Worm (Caenorhabditis elegans) whole organism, late embryonic: Measurements from ENCODE around the gene W02D7.4.

ENCODE experiments used
- C38D4.7 ChIP-seq: fragments of 200-800 bp; sonication (Bioruptor generic); optimal IDR thresholded peaks from 2 replicates; lab custom pipeline; 2018; ENCODE audit warnings: mild to moderate bottlenecking, missing genetic modification characterization, moderate library complexity, missing compliant biosample characterization
- F13H6.1 ChIP-seq: sonication (generic microtip); optimal IDR thresholded peaks from 2 replicates; lab custom pipeline; 2016; ENCODE audit warnings: missing genetic modification characterization, missing compliant biosample characterization
- ceh-22 ChIP-seq: sonication (generic microtip); optimal IDR thresholded peaks from 2 replicates; lab custom pipeline; 2017; ENCODE audit warnings: missing biosample characterization, missing genetic modification characterization
- che-1 ChIP-seq: sonication (generic microtip); optimal IDR thresholded peaks from 2 replicates; lab custom pipeline; 2016; ENCODE audit warnings: mild to moderate bottlenecking, missing genetic modification characterization, missing compliant biosample characterization
- dve-1 ChIP-seq: sonication (generic microtip); optimal IDR thresholded peaks from 2 replicates; lab custom pipeline; 2017; ENCODE audit warnings: antibody characterized with exemption, mild to moderate bottlenecking, missing genetic modification characterization, missing compliant biosample characterization
- eyg-1 ChIP-seq: sonication (generic microtip); optimal IDR thresholded peaks from 2 replicates; lab custom pipeline; 2016; ENCODE audit warnings: missing genotype, missing genetic modification characterization, missing compliant biosample characterization
- fkh-10 ChIP-seq: fragments of 150-350 bp; optimal IDR thresholded peaks from 2 replicates; lab custom pipeline; 2014; ENCODE audit warnings: missing biosample characterization, missing genetic modification reagents, missing genetic modification characterization
- fkh-6 ChIP-seq: sonication (generic microtip); optimal IDR thresholded peaks from 2 replicates; lab custom pipeline; 2016; ENCODE audit warnings: missing genetic modification characterization, missing compliant biosample characterization
- hlh-13 ChIP-seq: fragments of 200-800 bp; sonication (Bioruptor generic); optimal IDR thresholded peaks from 2 replicates; lab custom pipeline; 2018; ENCODE audit warnings: mild to moderate bottlenecking, missing genetic modification characterization, missing compliant biosample characterization
- nhr-11 ChIP-seq: fragments of 150-350 bp; optimal IDR thresholded peaks from 2 replicates; lab custom pipeline; 2014; ENCODE audit warnings: missing biosample characterization, missing genetic modification characterization
- pha-4 ChIP-seq: fragments of 150-350 bp; optimal IDR thresholded peaks from 2 replicates; lab custom pipeline; 2018; ENCODE audit warnings: missing biosample characterization, missing genetic modification reagents, missing genetic modification characterization
- ref-2 ChIP-seq: sonication (generic microtip); optimal IDR thresholded peaks from 2 replicates; lab custom pipeline; 2016; ENCODE audit warnings: missing genetic modification characterization, missing compliant biosample characterization
- rnt-1 ChIP-seq: sonication (generic microtip); optimal IDR thresholded peaks from 2 replicates; lab custom pipeline; 2016; ENCODE audit warnings: missing genetic modification characterization, missing compliant biosample characterization
- sox-2 ChIP-seq: fragments of 200-800 bp; sonication (Bioruptor generic); IDR thresholded peaks from 2 replicates; pipeline ENCODE4 v1.3.6; 2022; ENCODE audit warnings: missing genetic modification reagents, missing genetic modification characterization, missing compliant biosample characterization

DNA sequence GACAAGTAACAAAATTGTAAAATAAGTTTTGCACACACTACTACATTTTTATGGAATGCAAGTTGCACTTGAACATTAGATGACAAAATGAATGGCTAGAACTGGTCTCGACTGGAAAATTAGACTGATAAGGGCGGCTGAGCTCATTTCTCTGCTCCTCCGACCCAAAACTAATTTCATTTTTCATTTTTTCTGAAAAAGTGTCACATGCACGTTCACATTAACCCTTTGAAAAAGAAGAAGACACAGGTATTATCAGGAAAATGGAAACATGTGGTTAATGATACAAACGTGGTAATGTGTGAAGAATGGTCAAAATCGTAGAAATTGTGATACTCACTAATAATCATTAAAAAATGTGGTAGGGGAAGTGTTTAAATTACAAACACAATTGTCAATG is 9.6 kb upstream of the W02D7.4 start:
- TF ChIP-seq dve-1 (no peak), C38D4.7 (GFP tag; lab: Kevin White, UChicago) (no peak), ceh-22 (tag; lab: Kevin White, UChicago) (no peak), hlh-13 (GFP tag; lab: Kevin White, UChicago) (no peak), sox-2 (GFP tag; lab: Robert Waterston, UW) (no peak), eyg-1 (tag; lab: Kevin White, UChicago) (no peak), pha-4 (tag; lab: Kevin White, UChicago) (no peak), F13H6.1 (no peak), rnt-1 (tag; lab: Kevin White, UChicago) (no peak), nhr-11 (no peak), che-1 (tag; lab: Kevin White, UChicago) (no peak), ref-2 (tag; lab: Kevin White, UChicago) (no peak), fkh-6 (tag; lab: Kevin White, UChicago) (no peak), fkh-10 (GFP tag; lab: Kevin White, UChicago) (no peak)
